Fruit fly (Drosophila melanogaster) whole organism, wandering third instar larva: ENCODE measurements around the gene CG14615.

Experiments
- Dfd ChIP-seq: fragments of >200 bp; optimal IDR thresholded peaks from 2 replicates; lab custom pipeline; 2017; ENCODE audit warnings: missing biosample characterization, missing genetic modification characterization
- GATAd ChIP-seq: sonication (Bioruptor generic); optimal IDR thresholded peaks from 2 replicates; lab custom pipeline; 2016; ENCODE audit warnings: missing biosample characterization, missing genetic modification characterization
- Hnf4 ChIP-seq: fragments of 200-800 bp; sonication (Bioruptor generic); optimal IDR thresholded peaks from 2 replicates; lab custom pipeline; 2016; ENCODE audit warnings: missing biosample characterization, mild to moderate bottlenecking, missing genetic modification characterization
- Hr83 ChIP-seq: fragments of 200-300 bp; sonication (Bioruptor generic); optimal IDR thresholded peaks from 2 replicates; lab custom pipeline; 2016; ENCODE audit warnings: missing biosample characterization, mild to moderate bottlenecking, missing genetic modification characterization, moderate library complexity; ENCODE audit not compliant: poor library complexity, severe bottlenecking
- Vsx2 ChIP-seq: fragments of 200-300, 225-300 bp; sonication (Bioruptor generic); optimal IDR thresholded peaks from 2 replicates; lab custom pipeline; 2018; ENCODE audit warnings: missing biosample characterization, missing genetic modification characterization; ENCODE audit not compliant: partially characterized antibody
- pan ChIP-seq: fragments of >200 bp; optimal IDR thresholded peaks from 2 replicates; lab custom pipeline; 2017
- psq ChIP-seq: fragments of 200-800 bp; sonication (Bioruptor generic); optimal IDR thresholded peaks from 3 replicates; lab custom pipeline; 2017; ENCODE audit warnings: missing biosample characterization, mild to moderate bottlenecking, missing genetic modification characterization, moderate library complexity

DNA sequence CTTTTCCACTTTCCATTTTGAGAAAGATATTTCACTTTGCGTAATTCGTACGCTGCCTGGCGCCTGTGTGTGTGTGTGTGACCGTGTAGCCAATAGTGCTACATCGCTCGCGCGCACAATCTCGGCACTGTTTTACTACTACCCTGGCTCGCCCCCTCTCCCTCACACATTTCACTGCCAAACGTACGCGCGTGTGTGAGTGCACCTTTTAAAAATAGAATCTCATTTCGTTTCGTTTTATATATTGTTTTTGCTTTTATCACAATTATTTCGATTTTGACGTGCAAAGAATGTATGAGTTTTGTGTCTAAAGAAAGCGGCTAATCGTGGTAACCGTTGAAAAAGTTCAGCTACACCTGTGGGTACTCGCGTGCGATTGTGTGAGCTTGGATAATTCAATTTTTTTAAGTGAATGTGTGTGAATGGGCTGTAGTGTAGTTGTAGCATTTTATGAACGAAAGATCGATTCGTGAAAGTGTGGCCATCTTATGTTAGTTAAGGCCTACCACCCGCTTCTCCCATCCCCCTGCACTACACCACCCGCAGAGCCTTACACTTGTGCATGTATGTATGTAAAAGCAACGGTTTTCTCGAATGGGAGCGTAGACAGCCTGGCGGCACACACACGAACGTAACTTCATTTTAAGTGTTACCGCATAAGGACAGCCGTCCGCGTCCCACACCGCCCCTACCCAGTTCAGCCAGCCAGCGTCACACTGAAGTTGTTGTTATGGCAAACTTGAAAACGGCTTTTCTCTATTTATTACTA lies 7.1 kb upstream of the CG14615 start:
- no peak for TF ChIP-seq Vsx2 (GFP tag; lab: Kevin White, UChicago)
- TF ChIP-seq psq: no peak
- no peak for TF ChIP-seq Hnf4
- TF ChIP-seq Hr83 (GFP tag; lab: Kevin White, UChicago): no peak
- TF ChIP-seq GATAd: no peak
- TF ChIP-seq Dfd: no peak
- no peak for TF ChIP-seq pan (lab: Kevin White, UChicago)
